Worm (Caenorhabditis elegans) whole organism, L4 larva: ENCODE results near the gene Y4C6A.3.

Experiments used
- F10B5.3 ChIP-seq: sonication (generic microtip); optimal IDR thresholded peaks from 2 replicates; lab custom pipeline; 2016; ENCODE audit warnings: mild to moderate bottlenecking, missing genetic modification characterization, missing compliant biosample characterization
- aly-2 ChIP-seq: sonication (generic microtip); optimal IDR thresholded peaks from 2 replicates; lab custom pipeline; 2018; ENCODE audit warnings: missing biosample characterization, missing genetic modification characterization
- fkh-10 ChIP-seq: fragments of 150-350 bp; optimal IDR thresholded peaks from 2 replicates; lab custom pipeline; 2014; ENCODE audit warnings: missing biosample characterization, missing genetic modification reagents, missing genetic modification characterization
- fos-1 ChIP-seq: fragments of 150-350 bp; optimal IDR thresholded peaks from 2 replicates; lab custom pipeline; 2014; ENCODE audit warnings: missing biosample characterization, missing genetic modification characterization
- lsy-2 ChIP-seq, 2 experiments: fragments of 150-350 bp in 1 of 2; sonication (generic microtip) in 1 of 2; optimal IDR thresholded peaks; 2 replicates each; lab custom pipeline; 2014 to 2017; ENCODE audit warnings: missing biosample characterization in 2 of 2, missing genetic modification characterization in 2 of 2
- mxl-3 ChIP-seq: fragments of 200-800 bp; sonication (Bioruptor generic); optimal IDR thresholded peaks from 2 replicates; lab custom pipeline; 2018; ENCODE audit warnings: mild to moderate bottlenecking, missing genetic modification characterization, missing compliant biosample characterization
- nhr-41 ChIP-seq: fragments of 200-800 bp; sonication (Bioruptor generic); IDR thresholded peaks from 2 replicates; pipeline ENCODE4 v1.3.6; 2022; ENCODE audit warnings: missing genetic modification reagents, missing genetic modification characterization, missing compliant biosample characterization
- nhr-42 ChIP-seq: fragments of 200-800 bp; sonication (Bioruptor generic); IDR thresholded peaks from 2 replicates; pipeline ENCODE4 v1.3.6; 2022; ENCODE audit warnings: missing genetic modification characterization, missing compliant biosample characterization
- unc-39 ChIP-seq: sonication (generic microtip); optimal IDR thresholded peaks from 2 replicates; lab custom pipeline; 2017; ENCODE audit warnings: missing biosample characterization, missing genetic modification characterization

DNA sequence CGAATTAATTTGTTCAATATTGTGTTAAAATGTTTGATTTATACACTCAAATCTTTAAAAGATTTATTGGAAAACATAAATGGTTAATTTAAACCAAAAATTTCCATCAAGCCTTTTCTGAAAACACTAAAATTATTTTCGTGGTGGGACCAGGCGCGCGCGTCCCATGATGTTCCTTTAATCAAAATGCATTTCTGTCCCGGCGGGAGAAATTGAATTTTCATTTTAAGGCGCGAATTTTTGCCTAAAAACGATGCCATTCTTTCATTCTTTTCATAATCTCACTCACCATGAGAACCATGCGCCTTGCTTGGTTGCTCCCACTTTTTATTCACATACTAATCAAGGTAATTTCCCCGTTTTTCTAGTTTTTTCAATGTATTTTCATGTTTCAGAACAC lies 13.8 kb upstream of the Y4C6A.3 start, which contains the start of gene rme-2:
- TF ChIP-seq unc-39: no peak
- no peak for TF ChIP-seq F10B5.3 (tag; lab: Kevin White, UChicago)
- TF ChIP-seq lsy-2 (tag; optimal IDR thresholded peaks at IDR 0.05; lab: Kevin White, UChicago): no peak
- no peak for TF ChIP-seq aly-2
- TF ChIP-seq nhr-41 (GFP tag; lab: Robert Waterston, UW): no peak
- no peak for TF ChIP-seq nhr-42 (GFP tag; lab: Robert Waterston, UW)
- TF ChIP-seq mxl-3 (GFP tag; lab: Kevin White, UChicago): no peak
- no peak for TF ChIP-seq fkh-10 (GFP tag; lab: Kevin White, UChicago)
- no peak for TF ChIP-seq fos-1
